Worm (Caenorhabditis elegans) whole organism, L4 larva: Measurements from ENCODE around the gene C43F9.5.

Source experiments
- ces-1 ChIP-seq: fragments of 150-350 bp; sonication (generic microtip); optimal IDR thresholded peaks from 4 replicates; lab custom pipeline; 2014; ENCODE audit warnings: missing biosample characterization, missing genetic modification reagents, missing genetic modification characterization
- dve-1 ChIP-seq: sonication (generic microtip); optimal IDR thresholded peaks from 2 replicates; lab custom pipeline; 2017; ENCODE audit warnings: antibody characterized with exemption, mild to moderate bottlenecking, missing genetic modification characterization, missing compliant biosample characterization; ENCODE audit not compliant: insufficient read depth
- fkh-10 ChIP-seq: fragments of 150-350 bp; optimal IDR thresholded peaks from 2 replicates; lab custom pipeline; 2014; ENCODE audit warnings: missing biosample characterization, missing genetic modification reagents, missing genetic modification characterization
- lin-15B ChIP-seq: fragments of 150-350 bp; sonication (generic microtip); optimal IDR thresholded peaks from 3 replicates; lab custom pipeline; 2014; ENCODE audit warnings: missing biosample characterization, missing genetic modification characterization
- lsy-2 ChIP-seq, 2 experiments: fragments of 150-350 bp in 1 of 2; sonication (generic microtip) in 1 of 2; optimal IDR thresholded peaks; 2 replicates each; lab custom pipeline; 2014 to 2017; ENCODE audit warnings: missing biosample characterization in 2 of 2, missing genetic modification characterization in 2 of 2
- mdl-1 ChIP-seq, 2 experiments: fragments of 150-350 bp in 1 of 2; sonication (generic microtip) in 1 of 2; optimal IDR thresholded peaks; 2 replicates each; lab custom pipeline; 2014 to 2017; ENCODE audit warnings: missing biosample characterization in 2 of 2, missing genetic modification characterization in 2 of 2
- nhr-102 ChIP-seq: sonication (generic microtip); optimal IDR thresholded peaks from 2 replicates; lab custom pipeline; 2016; ENCODE audit warnings: mild to moderate bottlenecking, missing genetic modification characterization, moderate library complexity, missing compliant biosample characterization
- nhr-25 ChIP-seq: sonication (generic microtip); optimal IDR thresholded peaks from 2 replicates; lab custom pipeline; 2017; ENCODE audit warnings: missing genetic modification characterization, mild to moderate bottlenecking, missing compliant biosample characterization, antibody characterized with exemption, moderate library complexity, borderline replicate concordance; ENCODE audit not compliant: insufficient read depth
- nhr-28 ChIP-seq: fragments of 150-350 bp; optimal IDR thresholded peaks from 2 replicates; lab custom pipeline; 2014; ENCODE audit warnings: missing biosample characterization, missing genetic modification characterization
- snpc-4 ChIP-seq: fragments of 150-350 bp; optimal IDR thresholded peaks from 2 replicates; lab custom pipeline; 2014; ENCODE audit warnings: missing biosample characterization, missing genetic modification characterization
- unc-62 ChIP-seq, 3 experiments: fragments of 150-350 bp in 1 of 3; sonication (generic microtip); optimal IDR thresholded peaks in 2 of 3; peaks in 1 of 3; 1 replicate in 1 of 3; 2 replicates in 2 of 3; lab custom pipeline; 2014 to 2017; ENCODE audit warnings: missing biosample characterization in 3 of 3, missing genetic modification characterization in 3 of 3, missing genetic modification reagents in 3 of 3, missing genotype in 1 of 3
- ztf-11 ChIP-seq: fragments of 150-350 bp; optimal IDR thresholded peaks from 2 replicates; lab custom pipeline; 2014; ENCODE audit warnings: missing biosample characterization, missing genetic modification characterization

DNA sequence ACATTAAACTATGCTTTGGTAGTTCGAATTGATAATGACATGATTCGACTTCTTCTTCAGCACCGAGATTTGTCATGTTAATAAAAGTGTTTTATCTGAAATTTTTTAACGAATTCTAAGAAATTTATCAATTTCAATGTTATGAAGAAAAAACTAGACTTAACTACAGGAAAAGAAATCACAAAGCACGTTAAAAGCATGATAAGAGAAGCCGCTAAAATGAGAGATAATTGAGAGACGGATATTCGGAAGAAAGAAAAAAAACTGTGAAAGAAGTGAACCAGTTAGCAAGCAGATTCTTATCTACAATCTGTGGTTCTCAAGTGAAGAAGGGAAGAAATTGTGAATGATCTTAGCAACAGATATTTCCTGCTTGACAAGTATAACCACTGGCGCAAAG lies 1.5 kb downstream of the C43F9.5 start, which contains the start of gene C43F9.4:
- TF ChIP-seq lin-15B = no peak
- no peak for TF ChIP-seq fkh-10 (GFP tag; lab: Kevin White, UChicago)
- no peak for TF ChIP-seq nhr-28 (tag; lab: Kevin White, UChicago)
- TF ChIP-seq mdl-1 (tag; optimal IDR thresholded peaks at IDR 0.05; lab: Kevin White, UChicago) = no peak
- no peak for TF ChIP-seq unc-62 (GFP tag; optimal IDR thresholded peaks at IDR 0.05 in 1 of 2; lab: Kevin White, UChicago)
- TF ChIP-seq unc-62 (tag; optimal IDR thresholded peaks at IDR 0.05; lab: Kevin White, UChicago) = no peak
- TF ChIP-seq nhr-102 (tag; lab: Kevin White, UChicago) = no peak
- TF ChIP-seq ztf-11 (tag; lab: Kevin White, UChicago) = no peak
- no peak for TF ChIP-seq snpc-4
- no peak for TF ChIP-seq nhr-25 (tag; lab: Kevin White, UChicago)
- TF ChIP-seq lsy-2 (tag; optimal IDR thresholded peaks at IDR 0.05; lab: Kevin White, UChicago) = no peak
- no peak for TF ChIP-seq ces-1 (GFP tag; lab: Kevin White, UChicago)
- no peak for TF ChIP-seq dve-1
